Fruit fly (Drosophila melanogaster) whole organism, embryonic: ENCODE data around the gene CG10116.

ENCODE experiments used
- Antp ChIP-seq: fragments of 200-800 bp; sonication (Bioruptor generic); optimal IDR thresholded peaks from 3 replicates; lab custom pipeline; 2016; ENCODE audit warnings: missing biosample characterization, missing genetic modification characterization
- Atf6 ChIP-seq: fragments of 200-800 bp; sonication (Bioruptor generic); IDR thresholded peaks from 2 replicates; pipeline ENCODE4 v1.3.6; 2022; ENCODE audit warnings: missing biosample characterization, missing genetic modification characterization
- Bteb2 ChIP-seq: fragments of 200-800 bp; sonication (Bioruptor generic); optimal IDR thresholded peaks from 2 replicates; lab custom pipeline; 2016; ENCODE audit warnings: missing biosample characterization, missing genetic modification characterization
- CG10274 ChIP-seq: fragments of 200-800 bp; sonication (Bioruptor generic); optimal IDR thresholded peaks from 3 replicates; lab custom pipeline; 2017; ENCODE audit warnings: missing biosample characterization, mild to moderate bottlenecking, missing genetic modification characterization
- CG10543 ChIP-seq: fragments of 200-800 bp; sonication (Bioruptor generic); optimal IDR thresholded peaks from 3 replicates; lab custom pipeline; 2017; ENCODE audit warnings: missing biosample characterization, mild to moderate bottlenecking, missing genetic modification characterization, moderate library complexity
- CG11085 ChIP-seq: fragments of 200-800 bp; sonication (Bioruptor generic); IDR thresholded peaks from 2 replicates; pipeline ENCODE4 v1.3.6; 2022; ENCODE audit warnings: missing biosample characterization, missing genetic modification characterization
- CG12236 ChIP-seq: fragments of 200-800 bp; sonication (Bioruptor generic); optimal IDR thresholded peaks from 2 replicates; lab custom pipeline; 2016; ENCODE audit warnings: missing biosample characterization, missing genetic modification characterization
- CG12299 ChIP-seq: fragments of 200-800 bp; sonication (Bioruptor generic); optimal IDR thresholded peaks from 2 replicates; lab custom pipeline; 2018; ENCODE audit warnings: missing biosample characterization, mild to moderate bottlenecking, missing genetic modification characterization
- CG12942 ChIP-seq: fragments of 200-800 bp; sonication (Bioruptor generic); optimal IDR thresholded peaks from 3 replicates; lab custom pipeline; 2016; ENCODE audit warnings: missing biosample characterization, missing genetic modification characterization
- CG13424 ChIP-seq: fragments of 200-800 bp; sonication (Bioruptor generic); optimal IDR thresholded peaks from 2 replicates; lab custom pipeline; 2019; ENCODE audit warnings: missing biosample characterization, mild to moderate bottlenecking, missing genetic modification characterization, moderate library complexity
- CG14441 ChIP-seq: fragments of 200-800 bp; sonication (Bioruptor generic); IDR thresholded peaks from 2 replicates; pipeline ENCODE4 v1.3.6; 2022; ENCODE audit warnings: missing biosample characterization, missing genetic modification characterization
- CG14710 ChIP-seq: fragments of 200-800 bp; sonication (Bioruptor generic); optimal IDR thresholded peaks from 3 replicates; lab custom pipeline; 2019; ENCODE audit warnings: missing biosample characterization, mild to moderate bottlenecking, missing genetic modification characterization, moderate library complexity
- CG16815 ChIP-seq: fragments of 200-800 bp; sonication (Bioruptor generic); optimal IDR thresholded peaks from 3 replicates; lab custom pipeline; 2017; ENCODE audit warnings: missing biosample characterization, mild to moderate bottlenecking, missing genetic modification characterization
- CG17385 ChIP-seq: fragments of 200-800 bp; sonication (Bioruptor generic); optimal IDR thresholded peaks from 3 replicates; lab custom pipeline; 2018; ENCODE audit warnings: missing biosample characterization, mild to moderate bottlenecking, missing genetic modification characterization
- CG2202 ChIP-seq: fragments of 200-800 bp; sonication (Bioruptor generic); optimal IDR thresholded peaks from 2 replicates; lab custom pipeline; 2018; ENCODE audit warnings: missing biosample characterization, mild to moderate bottlenecking, missing genetic modification characterization
- CG31365 ChIP-seq: fragments of 200-800 bp; sonication (Bioruptor generic); optimal IDR thresholded peaks from 2 replicates; lab custom pipeline; 2018; ENCODE audit warnings: missing biosample characterization, mild to moderate bottlenecking, missing genetic modification characterization
- CG31388 ChIP-seq: fragments of 200-800 bp; sonication (Bioruptor generic); optimal IDR thresholded peaks from 2 replicates; lab custom pipeline; 2016; ENCODE audit warnings: missing biosample characterization, missing genetic modification characterization
- CG43689 ChIP-seq: fragments of 200-800 bp; sonication (Bioruptor generic); IDR thresholded peaks from 2 replicates; pipeline ENCODE4 v1.3.6; 2022; ENCODE audit warnings: missing biosample characterization, missing genetic modification characterization
- CG4707 ChIP-seq: fragments of 200-800 bp; sonication (Bioruptor generic); optimal IDR thresholded peaks from 2 replicates; lab custom pipeline; 2018; ENCODE audit warnings: missing biosample characterization, mild to moderate bottlenecking, missing genetic modification characterization, moderate library complexity
- CG5180 ChIP-seq: fragments of 200-800 bp; sonication (Bioruptor generic); optimal IDR thresholded peaks from 3 replicates; lab custom pipeline; 2017; ENCODE audit warnings: missing biosample characterization, missing genetic modification characterization, mild to moderate bottlenecking, moderate library complexity, missing genetic modification reagents
- CG8281 ChIP-seq: fragments of 200-800 bp; sonication (Bioruptor generic); optimal IDR thresholded peaks from 2 replicates; lab custom pipeline; 2018; ENCODE audit warnings: missing biosample characterization, mild to moderate bottlenecking, missing genetic modification characterization, moderate library complexity
- CG9437 ChIP-seq: fragments of 200-800 bp; sonication (Bioruptor generic); optimal IDR thresholded peaks from 2 replicates; lab custom pipeline; 2018; ENCODE audit warnings: missing biosample characterization, mild to moderate bottlenecking, missing genetic modification characterization
- CG9609 ChIP-seq: fragments of 200-800 bp; sonication (Bioruptor generic); optimal IDR thresholded peaks from 3 replicates; lab custom pipeline; 2016; ENCODE audit warnings: missing biosample characterization, missing genetic modification characterization
- D19A ChIP-seq: fragments of 200-800 bp; optimal IDR thresholded peaks from 3 replicates; lab custom pipeline; 2019; ENCODE audit warnings: missing biosample characterization, mild to moderate bottlenecking, missing genetic modification characterization, moderate library complexity
- Doc3 ChIP-seq: fragments of 200-800 bp; sonication (Bioruptor generic); IDR thresholded peaks from 3 replicates; pipeline ENCODE4 v1.3.6; 2022; ENCODE audit warnings: missing biosample characterization, missing genetic modification characterization; ENCODE audit not compliant: partially characterized antibody
- Dref ChIP-seq: fragments of 200-800 bp; sonication (Bioruptor generic); IDR thresholded peaks from 2 replicates; pipeline ENCODE4 v1.3.6; 2022; ENCODE audit warnings: missing biosample characterization, missing genetic modification characterization
- Fer2 ChIP-seq: fragments of 200-800 bp; sonication (Bioruptor generic); optimal IDR thresholded peaks from 2 replicates; lab custom pipeline; 2018; ENCODE audit warnings: missing biosample characterization, mild to moderate bottlenecking, missing genetic modification characterization, moderate library complexity
- Kr ChIP-seq: fragments of 200-800 bp; sonication (Bioruptor generic); optimal IDR thresholded peaks from 2 replicates; lab custom pipeline; 2017; ENCODE audit warnings: missing biosample characterization, mild to moderate bottlenecking, missing genetic modification characterization
- NK7.1 ChIP-seq: fragments of 200-800 bp; sonication (Bioruptor generic); optimal IDR thresholded peaks from 3 replicates; lab custom pipeline; 2016; ENCODE audit warnings: missing biosample characterization, missing genetic modification characterization
- Sry-β ChIP-seq: fragments of 200-800 bp; sonication (Bioruptor generic); optimal IDR thresholded peaks from 2 replicates; lab custom pipeline; 2018; ENCODE audit warnings: missing biosample characterization, mild to moderate bottlenecking, missing genetic modification characterization, moderate library complexity
- Sry-δ ChIP-seq: fragments of 200-800 bp; sonication (Bioruptor generic); optimal IDR thresholded peaks from 2 replicates; lab custom pipeline; 2016; ENCODE audit warnings: missing biosample characterization, missing genetic modification characterization
- Tbp ChIP-seq: fragments of >200 bp; optimal IDR thresholded peaks from 2 replicates; lab custom pipeline; 2018; ENCODE audit warnings: missing biosample characterization, missing genetic modification characterization
- ap ChIP-seq: fragments of 200-800 bp; sonication (Bioruptor generic); IDR thresholded peaks from 2 replicates; pipeline ENCODE4 v1.3.6; 2022; ENCODE audit warnings: missing biosample characterization, missing genetic modification characterization
- ato ChIP-seq: fragments of 200-800 bp; sonication (Bioruptor generic); IDR thresholded peaks from 2 replicates; pipeline ENCODE4 v1.3.6; 2022; ENCODE audit warnings: missing biosample characterization, missing genetic modification characterization; ENCODE audit not compliant: partially characterized antibody
- bab2 ChIP-seq: fragments of 200-800 bp; sonication (Bioruptor generic); optimal IDR thresholded peaks from 2 replicates; lab custom pipeline; 2016; ENCODE audit warnings: missing biosample characterization, missing genetic modification characterization
- bcd ChIP-seq: fragments of 200-800 bp; sonication (Bioruptor generic); optimal IDR thresholded peaks from 2 replicates; lab custom pipeline; 2017; ENCODE audit warnings: missing biosample characterization, mild to moderate bottlenecking, missing genetic modification characterization
- chn ChIP-seq: fragments of 200-800 bp; sonication (Bioruptor generic); optimal IDR thresholded peaks from 2 replicates; lab custom pipeline; 2016; ENCODE audit warnings: missing biosample characterization, missing genetic modification characterization
- cwo ChIP-seq: fragments of 200-800 bp; sonication (Bioruptor generic); optimal IDR thresholded peaks from 3 replicates; lab custom pipeline; 2017; ENCODE audit warnings: missing biosample characterization, missing genetic modification characterization, mild to moderate bottlenecking, moderate library complexity, missing genetic modification reagents
- dmrt99B ChIP-seq: fragments of 200-800 bp; sonication (Bioruptor generic); optimal IDR thresholded peaks from 2 replicates; lab custom pipeline; 2018; ENCODE audit warnings: missing biosample characterization, mild to moderate bottlenecking, missing genetic modification characterization, moderate library complexity
- fd102C ChIP-seq: fragments of 200-800 bp; sonication (Bioruptor generic); optimal IDR thresholded peaks from 2 replicates; lab custom pipeline; 2018; ENCODE audit warnings: missing biosample characterization, mild to moderate bottlenecking, missing genetic modification characterization, moderate library complexity
- gsb-n ChIP-seq: fragments of 200-800 bp; sonication (Bioruptor generic); optimal IDR thresholded peaks from 3 replicates; lab custom pipeline; 2018; ENCODE audit warnings: missing biosample characterization, mild to moderate bottlenecking, missing genetic modification characterization
- gt ChIP-seq: fragments of 200-800 bp; sonication (Bioruptor generic); IDR thresholded peaks from 2 replicates; pipeline ENCODE4 v1.3.6; 2022; ENCODE audit warnings: missing biosample characterization, missing genetic modification characterization
- mirr ChIP-seq: fragments of 200-800 bp; sonication (Bioruptor generic); optimal IDR thresholded peaks from 3 replicates; lab custom pipeline; 2018; ENCODE audit warnings: missing biosample characterization, mild to moderate bottlenecking, missing genetic modification characterization
- pb ChIP-seq: fragments of 200-800 bp; sonication (Bioruptor generic); optimal IDR thresholded peaks from 3 replicates; lab custom pipeline; 2016; ENCODE audit warnings: missing biosample characterization, missing genetic modification characterization
- repo ChIP-seq: fragments of 200-800 bp; sonication (Bioruptor generic); optimal IDR thresholded peaks from 2 replicates; lab custom pipeline; 2016; ENCODE audit warnings: missing biosample characterization, missing genetic modification characterization
- run ChIP-seq: fragments of 200-800 bp; sonication (Bioruptor generic); optimal IDR thresholded peaks from 3 replicates; lab custom pipeline; 2018; ENCODE audit warnings: missing biosample characterization, mild to moderate bottlenecking, missing genetic modification characterization
- sisA ChIP-seq: fragments of 200-800 bp; sonication (Bioruptor generic); IDR thresholded peaks from 2 replicates; pipeline ENCODE4 v1.3.6; 2022; ENCODE audit warnings: missing biosample characterization, missing genetic modification characterization
- ssp ChIP-seq: fragments of 200-800 bp; sonication (Bioruptor generic); IDR thresholded peaks from 2 replicates; pipeline ENCODE4 v1.3.6; 2022; ENCODE audit warnings: missing biosample characterization, missing genetic modification characterization
- trh ChIP-seq: fragments of 200-800 bp; sonication (Bioruptor generic); optimal IDR thresholded peaks from 2 replicates; lab custom pipeline; 2016; ENCODE audit warnings: missing biosample characterization, missing genetic modification characterization
- zen ChIP-seq: fragments of 200-800 bp; sonication (Bioruptor generic); optimal IDR thresholded peaks from 3 replicates; lab custom pipeline; 2018; ENCODE audit warnings: missing biosample characterization, mild to moderate bottlenecking, missing genetic modification characterization, moderate library complexity

The CG10116 gene

dm6 chr3L:13450177-13450793 is 6.8 kb downstream of the CG10116 start, which contains the start of the genes JMJD7 and CG10738 (continued):
- no peak for TF ChIP-seq ato (GFP tag; lab: Robert Waterston, UW)
- TF ChIP-seq cwo (GFP tag; lab: Kevin White, UChicago), result peak; percentile 21
- TF ChIP-seq CG4707, result no peak
- TF ChIP-seq fd102C, result no peak
- peak; percentile 32 for TF ChIP-seq Sry-β (GFP tag; lab: Kevin White, UChicago)
- no peak for TF ChIP-seq CG10274 (GFP tag; lab: Kevin White, UChicago)
- TF ChIP-seq ssp (GFP tag; lab: Robert Waterston, UW), result peak; percentile 37
- no peak for TF ChIP-seq CG12299
- TF ChIP-seq Atf6, result peak; percentile 85
- TF ChIP-seq Dref (GFP tag; lab: Robert Waterston, UW), result no peak; the same call in 1 of the 2 replicates
- TF ChIP-seq Doc3, result no peak
- no peak for TF ChIP-seq CG12942
- no peak for TF ChIP-seq run (tag; lab: Kevin White, UChicago)
- TF ChIP-seq Fer2, result peak; percentile 16
- no peak for TF ChIP-seq CG8281 (tag; lab: Kevin White, UChicago)
- TF ChIP-seq Tbp (GFP tag; lab: Kevin White, UChicago), result no peak
- TF ChIP-seq CG16815 (GFP tag; lab: Kevin White, UChicago), result no peak
- no peak for TF ChIP-seq gsb-n (tag; lab: Kevin White, UChicago)
- TF ChIP-seq pb (GFP tag; lab: Kevin White, UChicago), result peak; percentile 39
- TF ChIP-seq bcd, result peak; percentile 71
- TF ChIP-seq trh (GFP tag; lab: Kevin White, UChicago), result no peak
- TF ChIP-seq chn, result no peak
- TF ChIP-seq zen (tag; lab: Kevin White, UChicago), result peak; percentile 10
- TF ChIP-seq CG31388 (GFP tag; lab: Kevin White, UChicago), result peak; percentile 36
- no peak for TF ChIP-seq CG17385
- no peak for TF ChIP-seq bab2 (GFP tag; lab: Kevin White, UChicago)
- TF ChIP-seq CG43689 (GFP tag; lab: Robert Waterston, UW), result no peak
- TF ChIP-seq Bteb2 (GFP tag; lab: Kevin White, UChicago), result no peak
- TF ChIP-seq ap (GFP tag; lab: Robert Waterston, UW), result peak; percentile 70; the same call in 1 of the 2 replicates
- peak; percentile 76 for TF ChIP-seq CG14441 (GFP tag; lab: Robert Waterston, UW)
- peak; percentile 27 for TF ChIP-seq mirr (GFP tag; lab: Kevin White, UChicago)
- no peak for TF ChIP-seq CG2202
- TF ChIP-seq CG10543 (GFP tag; lab: Kevin White, UChicago), result peak; percentile 87
- no peak for TF ChIP-seq Antp (GFP tag; lab: Kevin White, UChicago)
- TF ChIP-seq sisA, result peak; percentile 70; the same call in 1 of the 2 replicates
- TF ChIP-seq dmrt99B (tag; lab: Kevin White, UChicago), result peak; percentile 18
- TF ChIP-seq CG5180 (GFP tag; lab: Kevin White, UChicago), result no peak
- TF ChIP-seq Sry-δ (GFP tag; lab: Kevin White, UChicago), result peak; percentile 2
- TF ChIP-seq Kr (GFP tag; lab: Kevin White, UChicago), result no peak
- no peak for TF ChIP-seq CG9609
- TF ChIP-seq CG14710, result peak; percentile 84
- no peak for TF ChIP-seq gt
- TF ChIP-seq CG9437 (GFP tag; lab: Kevin White, UChicago), result peak; percentile 6
- no peak for TF ChIP-seq CG12236
- TF ChIP-seq NK7.1 (GFP tag; lab: Kevin White, UChicago), result no peak
- TF ChIP-seq repo, result peak; percentile 49
- no peak for TF ChIP-seq CG31365 (tag; lab: Kevin White, UChicago)
- TF ChIP-seq CG13424 (tag; lab: Kevin White, UChicago), result peak; percentile 19
- peak; percentile 63 for TF ChIP-seq D19A (tag; lab: Kevin White, UChicago)
- peak; percentile 63 for TF ChIP-seq CG11085 (GFP tag; lab: Robert Waterston, UW)
